Fruit fly (Drosophila melanogaster) whole organism, embryonic: ENCODE results near the gene CG17327.
A peak's percentile ranks its signal among the peaks of the same experiment; 100 is the strongest.

Experiments used
- ATbp ChIP-seq: fragments of 200-800 bp; sonication (Bioruptor generic); optimal IDR thresholded peaks from 2 replicates; lab custom pipeline; 2017; ENCODE audit warnings: missing biosample characterization, mild to moderate bottlenecking, missing genetic modification characterization, missing genetic modification reagents
- CG1024 ChIP-seq: fragments of 200-800 bp; sonication (Bioruptor generic); IDR thresholded peaks from 2 replicates; pipeline ENCODE4 v1.3.6; 2022; ENCODE audit warnings: missing biosample characterization, missing genetic modification characterization
- CG10274 ChIP-seq: fragments of 200-800 bp; sonication (Bioruptor generic); optimal IDR thresholded peaks from 3 replicates; lab custom pipeline; 2017; ENCODE audit warnings: missing biosample characterization, mild to moderate bottlenecking, missing genetic modification characterization
- CG11696 ChIP-seq: fragments of 200-800 bp; sonication (Bioruptor generic); IDR thresholded peaks from 2 replicates; pipeline ENCODE4 v1.3.6; 2022; ENCODE audit warnings: missing biosample characterization, missing genetic modification characterization
- CG12744 ChIP-seq: fragments of 200-800 bp; sonication (Bioruptor generic); optimal IDR thresholded peaks from 2 replicates; lab custom pipeline; 2016; ENCODE audit warnings: missing biosample characterization, missing genetic modification characterization
- CG13287 ChIP-seq: fragments of 200-800 bp; sonication (Bioruptor generic); IDR thresholded peaks from 2 replicates; pipeline ENCODE4 v1.3.6; 2022; ENCODE audit warnings: missing biosample characterization, missing genetic modification characterization; ENCODE audit not compliant: partially characterized antibody
- CG13775 ChIP-seq: fragments of 200-800 bp; sonication (Bioruptor generic); optimal IDR thresholded peaks from 3 replicates; lab custom pipeline; 2017; ENCODE audit warnings: missing biosample characterization, mild to moderate bottlenecking, missing genetic modification characterization
- CG13894 ChIP-seq: fragments of 200-800 bp; sonication (Bioruptor generic); optimal IDR thresholded peaks from 3 replicates; lab custom pipeline; 2018; ENCODE audit warnings: missing biosample characterization, mild to moderate bottlenecking, missing genetic modification characterization, moderate library complexity
- CG16863 ChIP-seq: fragments of 200-800 bp; sonication (Bioruptor generic); optimal IDR thresholded peaks from 3 replicates; lab custom pipeline; 2016; ENCODE audit warnings: missing biosample characterization, missing genetic modification characterization
- CG18262 ChIP-seq: fragments of 200-800 bp; optimal IDR thresholded peaks from 3 replicates; lab custom pipeline; 2019; ENCODE audit warnings: missing biosample characterization, mild to moderate bottlenecking, missing genetic modification characterization, moderate library complexity
- CG2712 ChIP-seq: fragments of 200-800 bp; optimal IDR thresholded peaks from 3 replicates; lab custom pipeline; 2019; ENCODE audit warnings: missing biosample characterization, mild to moderate bottlenecking, missing genetic modification characterization, moderate library complexity
- CG30403 ChIP-seq: fragments of 200-800 bp; sonication (Bioruptor generic); optimal IDR thresholded peaks from 3 replicates; lab custom pipeline; 2016; ENCODE audit warnings: missing biosample characterization, missing genetic modification characterization
- CG34376 ChIP-seq: fragments of 200-800 bp; sonication (Bioruptor generic); optimal IDR thresholded peaks from 2 replicates; lab custom pipeline; 2018; ENCODE audit warnings: missing biosample characterization, mild to moderate bottlenecking, missing genetic modification characterization
- CG3726 ChIP-seq: fragments of 200-800 bp; sonication (Bioruptor generic); IDR thresholded peaks from 3 replicates; pipeline ENCODE4, ENCODE4 v1.3.6; 2022; ENCODE audit warnings: missing biosample characterization, missing genetic modification characterization
- CG3995 ChIP-seq: fragments of 200-800 bp; sonication (Bioruptor generic); optimal IDR thresholded peaks from 3 replicates; lab custom pipeline; 2016; ENCODE audit warnings: missing biosample characterization, missing genetic modification characterization
- CG4328 ChIP-seq: fragments of 200-800 bp; sonication (Bioruptor generic); optimal IDR thresholded peaks from 3 replicates; lab custom pipeline; 2017; ENCODE audit warnings: missing biosample characterization, missing genetic modification reagents, missing genetic modification characterization
- CG5180 ChIP-seq: fragments of 200-800 bp; sonication (Bioruptor generic); optimal IDR thresholded peaks from 3 replicates; lab custom pipeline; 2017; ENCODE audit warnings: missing biosample characterization, missing genetic modification characterization, mild to moderate bottlenecking, moderate library complexity, missing genetic modification reagents
- CG6254 ChIP-seq: fragments of 200-800 bp; sonication (Bioruptor generic); optimal IDR thresholded peaks from 3 replicates; lab custom pipeline; 2017; ENCODE audit warnings: mild to moderate bottlenecking, missing biosample characterization, missing genetic modification reagents, missing genetic modification characterization
- CG6854 ChIP-seq: fragments of 200-800 bp; sonication (Bioruptor generic); optimal IDR thresholded peaks from 3 replicates; lab custom pipeline; 2017; ENCODE audit warnings: missing biosample characterization, mild to moderate bottlenecking, missing genetic modification characterization
- CG7928 ChIP-seq: fragments of 200-800 bp; sonication (Bioruptor generic); optimal IDR thresholded peaks from 2 replicates; lab custom pipeline; 2017; ENCODE audit warnings: missing biosample characterization, mild to moderate bottlenecking, missing genetic modification characterization
- CG7987 ChIP-seq: fragments of 200-800 bp; sonication (Bioruptor generic); optimal IDR thresholded peaks from 2 replicates; lab custom pipeline; 2018; ENCODE audit warnings: missing biosample characterization, mild to moderate bottlenecking, missing genetic modification characterization, moderate library complexity
- CG8478 ChIP-seq: fragments of >200 bp; optimal IDR thresholded peaks from 2 replicates; lab custom pipeline; 2018
- CG9797 ChIP-seq: fragments of 200-800 bp; sonication (Bioruptor generic); optimal IDR thresholded peaks from 3 replicates; lab custom pipeline; 2018; ENCODE audit warnings: missing biosample characterization, mild to moderate bottlenecking, missing genetic modification characterization
- Dll ChIP-seq: fragments of 200-800 bp; sonication (Bioruptor generic); IDR thresholded peaks from 4 replicates; pipeline ENCODE4 v1.3.6; 2022; ENCODE audit warnings: missing biosample characterization, missing genetic modification characterization; ENCODE audit not compliant: partially characterized antibody
- Doc3 ChIP-seq: fragments of 200-800 bp; sonication (Bioruptor generic); IDR thresholded peaks from 3 replicates; pipeline ENCODE4 v1.3.6; 2022; ENCODE audit warnings: missing biosample characterization, missing genetic modification characterization; ENCODE audit not compliant: partially characterized antibody
- Dp ChIP-seq: fragments of 200-800 bp; sonication (Bioruptor generic); optimal IDR thresholded peaks from 2 replicates; lab custom pipeline; 2018; ENCODE audit warnings: missing biosample characterization, mild to moderate bottlenecking, missing genetic modification characterization, moderate library complexity
- Elba2 ChIP-seq: fragments of 200-800 bp; sonication (Bioruptor generic); optimal IDR thresholded peaks from 3 replicates; lab custom pipeline; 2016; ENCODE audit warnings: missing biosample characterization, missing genetic modification characterization
- HmgZ ChIP-seq: fragments of 200-800 bp; sonication (Bioruptor generic); optimal IDR thresholded peaks from 2 replicates; lab custom pipeline; 2018; ENCODE audit warnings: missing biosample characterization, mild to moderate bottlenecking, missing genetic modification characterization
- Hmx ChIP-seq: fragments of 200-800 bp; sonication (Bioruptor generic); optimal IDR thresholded peaks from 2 replicates; lab custom pipeline; 2016; ENCODE audit warnings: missing biosample characterization, missing genetic modification characterization
- Mad ChIP-seq: fragments of 200-800 bp; sonication (Bioruptor generic); optimal IDR thresholded peaks from 2 replicates; lab custom pipeline; 2016; ENCODE audit warnings: missing biosample characterization, missing genetic modification characterization
- Med ChIP-seq: fragments of 200-800 bp; sonication (Bioruptor generic); peaks from one replicate; lab custom pipeline; 2016; ENCODE audit warnings: missing biosample characterization, missing genetic modification characterization, mild to moderate bottlenecking, inconsistent platforms, moderate library complexity
- Myb ChIP-seq: fragments of 200-800 bp; sonication (Bioruptor generic); optimal IDR thresholded peaks from 2 replicates; lab custom pipeline; 2016; ENCODE audit warnings: missing biosample characterization, missing genetic modification characterization
- Stat92E ChIP-seq, 3 experiments: fragments of >200 bp in 2 of 3; fragments of 200-800 bp in 1 of 3; sonication (Bioruptor generic) in 1 of 3; optimal IDR thresholded peaks; 2 replicates each; lab custom pipeline; 2017 to 2019; ENCODE audit warnings: missing biosample characterization in 3 of 3, missing genetic modification characterization in 3 of 3, mild to moderate bottlenecking in 1 of 3, moderate library complexity in 1 of 3
- Usf ChIP-seq: fragments of 200-800 bp; sonication (Bioruptor generic); optimal IDR thresholded peaks from 2 replicates; lab custom pipeline; 2017; ENCODE audit warnings: missing genotype, missing biosample characterization, missing genetic modification characterization
- Xrp1 ChIP-seq: fragments of 200-800 bp; sonication (Bioruptor generic); IDR thresholded peaks from 2 replicates; pipeline ENCODE4 v1.3.6; 2022; ENCODE audit warnings: missing biosample characterization, missing genetic modification characterization
- ap ChIP-seq: fragments of 200-800 bp; sonication (Bioruptor generic); IDR thresholded peaks from 2 replicates; pipeline ENCODE4 v1.3.6; 2022; ENCODE audit warnings: missing biosample characterization, missing genetic modification characterization
- bbx ChIP-seq: fragments of 200-800 bp; sonication (Bioruptor generic); IDR thresholded peaks from 2 replicates; pipeline ENCODE4 v1.3.6; 2022; ENCODE audit warnings: missing biosample characterization, missing genetic modification characterization; ENCODE audit not compliant: partially characterized antibody
- cas ChIP-seq: fragments of 200-800 bp; sonication (Bioruptor generic); IDR thresholded peaks from 2 replicates; pipeline ENCODE4 v1.3.6; 2022; ENCODE audit warnings: missing biosample characterization, missing genetic modification characterization
- dan ChIP-seq: fragments of 200-800 bp; sonication (Bioruptor generic); IDR thresholded peaks from 2 replicates; pipeline ENCODE4 v1.3.6; 2022; ENCODE audit warnings: missing biosample characterization, missing genetic modification characterization
- dmrt11E ChIP-seq: fragments of 200-800 bp; sonication (Bioruptor generic); optimal IDR thresholded peaks from 3 replicates; lab custom pipeline; 2018; ENCODE audit warnings: missing biosample characterization, mild to moderate bottlenecking, missing genetic modification characterization, moderate library complexity
- esg ChIP-seq: fragments of 200-800 bp; sonication (Bioruptor generic); conservative IDR thresholded peaks from 2 replicates; pipeline ENCODE4 v1.3.6; 2022; ENCODE audit warnings: missing biosample characterization, missing genetic modification characterization
- grn ChIP-seq: fragments of 200-800 bp; sonication (Bioruptor generic); optimal IDR thresholded peaks from 3 replicates; lab custom pipeline; 2017; ENCODE audit warnings: missing biosample characterization, missing genetic modification characterization
- ham ChIP-seq: fragments of 200-800 bp; sonication (Bioruptor generic); IDR thresholded peaks from 2 replicates; pipeline ENCODE4 v1.3.6; 2022; ENCODE audit warnings: missing biosample characterization, missing genetic modification characterization
- hb ChIP-seq: fragments of 200-800 bp; sonication (Bioruptor generic); IDR thresholded peaks from 3 replicates; pipeline ENCODE4 v1.3.6; 2022; ENCODE audit warnings: missing biosample characterization, missing genetic modification characterization; ENCODE audit not compliant: partially characterized antibody
- her ChIP-seq: fragments of 200-800 bp; sonication (Bioruptor generic); optimal IDR thresholded peaks from 2 replicates; lab custom pipeline; 2016; ENCODE audit warnings: missing biosample characterization, missing genetic modification characterization
- hth ChIP-seq: fragments of >200 bp; optimal IDR thresholded peaks from 2 replicates; lab custom pipeline; 2017; ENCODE audit warnings: inconsistent platforms
- lbe ChIP-seq: fragments of 200-800 bp; sonication (Bioruptor generic); optimal IDR thresholded peaks from 2 replicates; lab custom pipeline; 2016; ENCODE audit warnings: missing biosample characterization, mild to moderate bottlenecking, missing genetic modification characterization
- run ChIP-seq: fragments of 200-800 bp; sonication (Bioruptor generic); optimal IDR thresholded peaks from 3 replicates; lab custom pipeline; 2018; ENCODE audit warnings: missing biosample characterization, mild to moderate bottlenecking, missing genetic modification characterization
- schlank ChIP-seq: fragments of 200-800 bp; sonication (Bioruptor generic); optimal IDR thresholded peaks from 2 replicates; lab custom pipeline; 2018; ENCODE audit warnings: missing biosample characterization, mild to moderate bottlenecking, missing genetic modification characterization
- sisA ChIP-seq: fragments of 200-800 bp; sonication (Bioruptor generic); IDR thresholded peaks from 2 replicates; pipeline ENCODE4 v1.3.6; 2022; ENCODE audit warnings: missing biosample characterization, missing genetic modification characterization
- tna ChIP-seq: fragments of 200-800 bp; sonication (Bioruptor generic); IDR thresholded peaks from 2 replicates; pipeline ENCODE4 v1.3.6; 2022; ENCODE audit warnings: missing biosample characterization, missing genetic modification characterization; ENCODE audit not compliant: partially characterized antibody

CG17327 gene

DNA sequence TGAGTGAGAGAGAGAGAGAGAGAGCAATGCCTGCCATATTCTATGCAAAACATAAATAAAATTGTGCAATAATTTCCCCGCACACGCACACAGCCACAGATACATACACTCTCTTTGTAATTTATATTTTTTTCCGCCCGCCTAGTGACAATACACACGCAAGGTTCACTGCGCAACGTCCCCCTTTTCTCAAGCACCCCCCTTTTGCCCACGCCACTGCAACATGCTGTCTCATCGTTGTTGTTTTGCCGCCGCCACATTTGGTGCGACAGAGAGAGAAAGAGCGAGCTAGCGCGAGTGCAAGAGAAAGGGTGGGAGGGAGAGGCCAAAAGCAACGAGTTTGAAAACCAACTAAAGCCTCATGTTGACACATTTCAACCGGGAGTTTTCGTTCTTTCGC is 14.8 kb upstream of the CG17327 start (continued):
- TF ChIP-seq CG18262 (tag; lab: Kevin White, UChicago) (peak; percentile 40), CG10274 (GFP tag; lab: Kevin White, UChicago) (no peak), Dp (no peak), Myb (peak; percentile 51), CG4328 (GFP tag; lab: Kevin White, UChicago) (peak; percentile 18), Med (GFP tag; lab: Kevin White, UChicago) (peak; percentile 96), Dll (GFP tag; lab: Robert Waterston, UW) (no peak), sisA (peak; percentile 74), CG13287 (GFP tag; lab: Robert Waterston, UW) (no peak), Elba2 (no peak), CG7987 (GFP tag; lab: Kevin White, UChicago) (peak; percentile 64), ATbp (GFP tag; lab: Kevin White, UChicago) (peak; percentile 17), hb (no peak), ham (GFP tag; lab: Robert Waterston, UW) (no peak), Usf (GFP tag; lab: Kevin White, UChicago) (no peak), CG12744 (GFP tag; lab: Kevin White, UChicago) (peak; percentile 2), esg (GFP tag; lab: Robert Waterston, UW) (peak; percentile 51), Doc3 (GFP tag; lab: Robert Waterston, UW) (no peak), CG16863 (GFP tag; lab: Kevin White, UChicago) (peak; percentile 52), CG2712 (tag; lab: Kevin White, UChicago) (peak; percentile 36), lbe (GFP tag; lab: Kevin White, UChicago) (peak; percentile 76), Xrp1 (GFP tag; lab: Robert Waterston, UW) (peak; percentile 65), CG6854 (GFP tag; lab: Kevin White, UChicago) (no peak), cas (GFP tag; lab: Robert Waterston, UW) (no peak), Stat92E (GFP tag; optimal IDR thresholded peaks at IDR 0.05; lab: Kevin White, UChicago) (no peak), CG1024 (GFP tag; lab: Robert Waterston, UW) (no peak), CG6254 (GFP tag; lab: Kevin White, UChicago) (no peak), tna (GFP tag; lab: Robert Waterston, UW) (no peak), CG13894 (no peak), CG5180 (GFP tag; lab: Kevin White, UChicago) (peak; percentile 74), HmgZ (no peak), run (tag; lab: Kevin White, UChicago) (no peak), CG7928 (GFP tag; lab: Kevin White, UChicago) (no peak), CG3995 (no peak), CG13775 (GFP tag; lab: Kevin White, UChicago) (peak; percentile 41), Mad (GFP tag; lab: Kevin White, UChicago) (peak; percentile 61), dmrt11E (tag; lab: Kevin White, UChicago) (peak; percentile 49), CG3726 (GFP tag; lab: Robert Waterston, UW) (no peak), her (GFP tag; lab: Kevin White, UChicago) (peak; percentile 20), schlank (tag; lab: Kevin White, UChicago) (peak; percentile 29), Hmx (no peak), dan (no peak), grn (GFP tag; lab: Kevin White, UChicago) (no peak), CG34376 (GFP tag; lab: Kevin White, UChicago) (no peak), CG30403 (peak; percentile 75), CG8478 (lab: Kevin White, UChicago) (peak; percentile 89), ap (GFP tag; lab: Robert Waterston, UW) (peak; percentile 62), CG9797 (GFP tag; lab: Kevin White, UChicago) (no peak), bbx (GFP tag; lab: Robert Waterston, UW) (0 out of 2 replicates have a peak, but pooled peaks have one; percentile 17), CG11696 (GFP tag; lab: Robert Waterston, UW) (peak; percentile 42; the same call in 1 of the 2 replicates), hth (lab: Kevin White, UChicago) (no peak)
